Fruit fly (Drosophila melanogaster) whole organism, prepupa: ENCODE data around the gene bor.

Experiments
- CG11294 ChIP-seq: fragments of 200-800 bp; sonication (Bioruptor generic); IDR thresholded peaks from 2 replicates; pipeline ENCODE4 v1.3.6; 2022; ENCODE audit warnings: missing biosample characterization, missing genetic modification characterization
- CG11762 ChIP-seq: fragments of 200-800 bp; sonication (Bioruptor generic); optimal IDR thresholded peaks from 3 replicates; lab custom pipeline; 2016; ENCODE audit warnings: missing biosample characterization, missing genetic modification characterization; ENCODE audit not compliant: insufficient read depth
- CG15336 ChIP-seq: fragments of 200-800 bp; sonication (Bioruptor generic); IDR thresholded peaks from 2 replicates; pipeline ENCODE4 v1.3.6; 2022; ENCODE audit warnings: missing biosample characterization, missing genetic modification characterization
- CG16779 ChIP-seq: fragments of 200-800 bp; sonication (Bioruptor generic); optimal IDR thresholded peaks from 3 replicates; lab custom pipeline; 2017; ENCODE audit warnings: missing biosample characterization, mild to moderate bottlenecking, missing genetic modification characterization
- CG34406 ChIP-seq: fragments of 200-800 bp; sonication (Bioruptor generic); optimal IDR thresholded peaks from 3 replicates; lab custom pipeline; 2016; ENCODE audit warnings: missing biosample characterization, missing genetic modification characterization
- Eip78C ChIP-seq: fragments of 200-800 bp; sonication (Bioruptor generic); peaks from one replicate; lab custom pipeline; 2016; ENCODE audit warnings: missing biosample characterization, missing genetic modification characterization
- Ets96B ChIP-seq: fragments of 200-800 bp; optimal IDR thresholded peaks from 2 replicates; lab custom pipeline; 2019; ENCODE audit warnings: missing biosample characterization, mild to moderate bottlenecking, missing genetic modification characterization, moderate library complexity
- Gug ChIP-seq: fragments of 200-800 bp; sonication (Bioruptor generic); IDR thresholded peaks from 2 replicates; pipeline ENCODE4 v1.3.6; 2022; ENCODE audit warnings: missing biosample characterization, missing genetic modification characterization
- Hr39 ChIP-seq: fragments of 200-800 bp; sonication (Bioruptor generic); optimal IDR thresholded peaks from 2 replicates; lab custom pipeline; 2016; ENCODE audit warnings: missing biosample characterization, missing genetic modification characterization
- Hr4 ChIP-seq: fragments of 200-800 bp; sonication (Bioruptor generic); optimal IDR thresholded peaks from 3 replicates; lab custom pipeline; 2016; ENCODE audit warnings: missing biosample characterization, missing genetic modification characterization
- Sox102F ChIP-seq: fragments of 200-800 bp; sonication (Bioruptor generic); optimal IDR thresholded peaks from 2 replicates; lab custom pipeline; 2016; ENCODE audit warnings: missing biosample characterization, mild to moderate bottlenecking, missing genetic modification characterization
- fd59A ChIP-seq: fragments of 200-800 bp; sonication (Bioruptor generic); optimal IDR thresholded peaks from 2 replicates; lab custom pipeline; 2017; ENCODE audit warnings: missing biosample characterization, mild to moderate bottlenecking, missing genetic modification characterization, missing genetic modification reagents
- vri ChIP-seq: fragments of 200-800 bp; sonication (Bioruptor generic); optimal IDR thresholded peaks from 3 replicates; lab custom pipeline; 2016; ENCODE audit warnings: missing biosample characterization, mild to moderate bottlenecking, missing genetic modification characterization

DNA sequence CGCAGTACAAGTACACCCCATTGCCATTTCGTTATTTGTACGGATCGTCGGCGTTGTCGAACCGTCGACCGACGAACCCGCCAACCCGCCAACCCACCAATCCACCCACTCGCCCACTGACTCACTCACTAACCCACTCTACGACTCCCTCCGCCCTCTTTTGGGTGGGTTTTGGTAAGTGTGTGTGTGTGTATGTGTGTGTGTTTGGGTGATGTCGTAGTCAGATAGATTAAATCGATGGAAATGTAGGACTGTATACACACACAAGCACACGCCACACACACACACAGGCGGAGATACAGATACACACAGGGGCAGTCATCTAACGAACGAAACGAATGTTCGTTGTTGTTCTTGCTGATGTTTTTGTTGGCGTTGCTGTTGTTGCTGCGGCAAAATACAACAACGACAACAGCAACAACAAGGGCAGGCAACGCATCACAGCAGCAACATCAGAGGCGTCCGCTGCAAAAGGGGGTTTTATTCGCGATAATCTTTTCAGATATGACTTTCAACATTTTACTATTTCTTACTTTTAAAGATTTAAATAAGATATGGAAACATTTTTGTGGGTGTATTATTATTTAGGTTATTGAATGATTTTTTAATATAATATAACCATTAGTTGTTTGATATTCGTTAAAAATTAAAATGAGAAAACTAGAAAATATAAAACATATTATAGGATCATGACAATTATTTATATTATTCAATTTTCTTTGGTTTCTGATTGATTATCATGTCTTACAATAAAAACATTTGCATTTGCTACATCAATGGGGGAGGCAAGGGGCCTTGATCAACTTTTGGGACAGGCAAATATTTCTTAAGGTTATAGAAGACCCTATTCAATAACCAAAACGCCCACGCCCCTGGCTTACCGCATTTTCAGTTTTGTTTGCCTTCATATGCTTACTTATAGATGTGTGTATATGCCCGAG, 42.3 kb downstream of the bor start:
- TF ChIP-seq Gug (GFP tag; lab: Robert Waterston, UW) = peak; percentile 42; the same call in 1 of the 2 replicates
- peak; percentile 85 for TF ChIP-seq Hr4 (GFP tag; lab: Kevin White, UChicago)
- peak; percentile 88 for TF ChIP-seq CG16779 (tag; lab: Kevin White, UChicago)
- peak; percentile 59 for TF ChIP-seq CG11294 (GFP tag; lab: Robert Waterston, UW)
- TF ChIP-seq fd59A = peak; percentile 76
- peak; percentile 94 for TF ChIP-seq Eip78C (GFP tag; lab: Kevin White, UChicago)
- TF ChIP-seq Sox102F (GFP tag; lab: Kevin White, UChicago) = peak; percentile 40
- peak; percentile 84 for TF ChIP-seq Ets96B
- peak; percentile 66 for TF ChIP-seq CG11762 (GFP tag; lab: Kevin White, UChicago)
- TF ChIP-seq CG15336 (GFP tag; lab: Robert Waterston, UW) = peak; percentile 71
- TF ChIP-seq Hr39 (GFP tag; lab: Kevin White, UChicago) = peak; percentile 37
- no peak for TF ChIP-seq vri (GFP tag; lab: Kevin White, UChicago)
- TF ChIP-seq CG34406 (GFP tag; lab: Kevin White, UChicago) = peak; percentile 88
